Worm (Caenorhabditis elegans): ENCODE results near the gene T26A5.8.

T26A5.8 gene

ce11 chrIII:6462610-6463009 lies at the start of gene T26A5.8:
Gene T26A5.8 (minus strand): TSS chrIII:6462856.
- TF ChIP-seq cog-1 (tag; optimal IDR thresholded peaks at IDR 0.05), result no peak
- TF ChIP-seq T22C8.4 (GFP tag; IDR thresholded peaks at IDR 0.05), result no peak
- no peak for TF ChIP-seq ref-1 (GFP tag; conservative IDR thresholded peaks at IDR 0.05)
- no peak for TF ChIP-seq ztf-23 (GFP tag; IDR thresholded peaks at IDR 0.05)
- TF ChIP-seq flt-1 (GFP tag; IDR thresholded peaks at IDR 0.05), result no peak
- no peak for TF ChIP-seq klf-2 (GFP tag; conservative IDR thresholded peaks at IDR 0.05)
- TF ChIP-seq med-1 (GFP tag; optimal IDR thresholded peaks at IDR 0.05; ENCODE audit: insufficient read depth), result no peak

- no peak for TF ChIP-seq flt-1 (GFP tag; IDR thresholded peaks at IDR 0.05)
Observed at ce11 chrIII:6509301-6509700, 46.6 kb upstream of the T26A5.8 start.

- TF ChIP-seq ztf-23 (GFP tag; IDR thresholded peaks at IDR 0.05), result no peak
- TF ChIP-seq ztf-29 (GFP tag; IDR thresholded peaks at IDR 0.05), result no peak
- TF ChIP-seq tab-1 (GFP tag; IDR thresholded peaks at IDR 0.05), result no peak
- no peak for TF ChIP-seq klf-2 (GFP tag; conservative IDR thresholded peaks at IDR 0.05)
- TF ChIP-seq cog-1 (tag; optimal IDR thresholded peaks at IDR 0.05), result no peak
- no peak for TF ChIP-seq med-1 (GFP tag; optimal IDR thresholded peaks at IDR 0.05; ENCODE audit: insufficient read depth)
Observed at ce11 chrIII:6508327-6508726, 45.7 kb upstream of the T26A5.8 start.

ce11 chrIII:6507832-6508231 lies 45.2 kb upstream of the T26A5.8 start, which contains the start of gene F23F12.12:
Gene F23F12.12 (plus strand): TSS chrIII:6508132.
- TF ChIP-seq T22C8.4 (GFP tag; IDR thresholded peaks at IDR 0.05) (no peak), med-1 (GFP tag; optimal IDR thresholded peaks at IDR 0.05; ENCODE audit: insufficient read depth) (no peak), ztf-23 (GFP tag; IDR thresholded peaks at IDR 0.05) (no peak)

DNA sequence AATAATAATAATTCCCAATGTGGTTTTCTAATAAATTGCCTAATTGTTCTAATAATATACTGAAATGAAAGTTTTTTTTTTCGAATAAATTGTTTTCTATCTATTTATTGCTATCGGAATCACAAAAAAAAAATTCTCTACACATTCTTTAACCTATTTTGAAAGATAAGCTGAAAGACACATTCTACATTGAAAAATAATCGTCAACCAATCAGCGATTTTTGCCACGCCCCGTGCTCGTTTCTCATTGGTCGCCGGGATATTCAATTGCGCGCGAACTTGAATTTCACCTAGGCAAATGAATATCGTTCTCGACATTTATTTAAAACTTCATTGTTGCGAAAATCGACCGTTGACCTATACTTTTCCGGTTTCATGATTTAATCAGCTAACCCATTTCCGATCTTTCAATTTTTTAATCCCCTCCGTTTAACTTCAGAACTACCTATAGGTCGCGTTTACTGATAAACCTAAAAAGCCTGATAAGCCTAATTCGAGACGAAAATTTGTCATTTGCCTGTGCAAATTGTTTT lies 37.4 kb upstream of the T26A5.8 start, which contains the start of gene F23F12.3:
Gene F23F12.3 (plus strand): TSS at position 483 of the 533 bp plus-strand sequence.
- TF ChIP-seq flt-1 (GFP tag; IDR thresholded peaks at IDR 0.05) (no peak), T22C8.4 (GFP tag; IDR thresholded peaks at IDR 0.05) (no peak), cog-1 (tag; optimal IDR thresholded peaks at IDR 0.05) (no peak), ztf-29 (GFP tag; IDR thresholded peaks at IDR 0.05) (no peak), klf-2 (GFP tag; conservative IDR thresholded peaks at IDR 0.05) (no peak), ref-1 (GFP tag; conservative IDR thresholded peaks at IDR 0.05) (no peak), ztf-23 (GFP tag; IDR thresholded peaks at IDR 0.05) (no peak)

DNA sequence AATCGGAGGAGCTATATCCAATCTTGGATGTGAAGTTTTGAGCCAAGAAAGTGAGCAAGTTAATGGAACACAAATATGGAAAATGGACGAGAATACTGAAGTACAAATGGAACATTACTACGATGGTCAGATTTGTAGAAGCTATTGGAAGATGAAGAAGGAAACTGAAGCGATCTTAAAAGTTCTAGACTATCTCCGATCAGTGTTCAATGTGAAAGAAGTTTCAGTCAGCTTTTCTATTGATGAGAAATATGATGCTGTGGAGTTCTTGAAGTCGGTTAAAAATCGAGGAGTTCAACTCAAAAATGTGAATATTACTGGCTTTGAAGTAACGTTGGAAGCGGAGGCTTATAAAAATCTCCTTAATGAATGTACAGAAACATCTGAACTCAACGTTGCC lies 36.4 kb upstream of the T26A5.8 start:
- TF ChIP-seq klf-2 (GFP tag; conservative IDR thresholded peaks at IDR 0.05) (no peak), ztf-29 (GFP tag; IDR thresholded peaks at IDR 0.05) (no peak), T22C8.4 (GFP tag; IDR thresholded peaks at IDR 0.05) (no peak), med-1 (GFP tag; optimal IDR thresholded peaks at IDR 0.05; ENCODE audit: insufficient read depth) (no peak), flt-1 (GFP tag; IDR thresholded peaks at IDR 0.05) (no peak), tab-1 (GFP tag; IDR thresholded peaks at IDR 0.05) (no peak), cog-1 (tag; optimal IDR thresholded peaks at IDR 0.05) (no peak), ref-1 (GFP tag; conservative IDR thresholded peaks at IDR 0.05) (no peak), ztf-23 (GFP tag; IDR thresholded peaks at IDR 0.05) (no peak)

DNA sequence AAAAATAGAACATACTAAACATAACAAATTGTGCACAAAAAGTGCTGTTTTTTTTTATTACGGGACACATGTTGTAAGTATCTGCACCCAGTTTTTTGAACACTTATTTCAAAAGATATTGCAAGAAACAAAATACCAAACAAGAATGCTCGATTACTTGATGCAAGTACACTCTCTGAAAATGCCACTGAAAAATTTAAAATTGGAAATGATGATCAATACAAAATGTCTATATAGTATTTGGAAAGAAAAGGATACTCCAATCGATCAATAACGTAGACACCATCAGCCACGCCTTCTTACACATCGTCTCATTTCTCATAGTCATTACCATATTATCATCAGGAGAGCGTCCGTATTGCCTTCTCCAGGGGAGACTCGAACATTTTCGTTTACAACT lies 35.5 kb upstream of the T26A5.8 start, which contains the start of gene sdz-15:
Gene sdz-15 (plus strand): TSS at position 301 of the 400 bp plus-strand sequence.
- no peak for TF ChIP-seq med-1 (GFP tag; optimal IDR thresholded peaks at IDR 0.05; ENCODE audit: insufficient read depth)
- TF ChIP-seq klf-2 (GFP tag; conservative IDR thresholded peaks at IDR 0.05), result no peak
- TF ChIP-seq T22C8.4 (GFP tag; IDR thresholded peaks at IDR 0.05), result no peak
- TF ChIP-seq ref-1 (GFP tag; conservative IDR thresholded peaks at IDR 0.05), result no peak
- no peak for TF ChIP-seq ztf-23 (GFP tag; IDR thresholded peaks at IDR 0.05)
- no peak for TF ChIP-seq tab-1 (GFP tag; IDR thresholded peaks at IDR 0.05)
- TF ChIP-seq ztf-29 (GFP tag; IDR thresholded peaks at IDR 0.05), result no peak
- no peak for TF ChIP-seq cog-1 (tag; optimal IDR thresholded peaks at IDR 0.05)
- TF ChIP-seq flt-1 (GFP tag; IDR thresholded peaks at IDR 0.05), result no peak

ce11 chrIII:6495191-6495723 lies 32.6 kb upstream of the T26A5.8 start, which contains the start of gene F23F12.13:
Gene F23F12.13 (plus strand): TSS chrIII:6495673.
- TF ChIP-seq cog-1 (tag; optimal IDR thresholded peaks at IDR 0.05) (no peak), klf-2 (GFP tag; conservative IDR thresholded peaks at IDR 0.05) (no peak), flt-1 (GFP tag; IDR thresholded peaks at IDR 0.05) (no peak), ztf-23 (GFP tag; IDR thresholded peaks at IDR 0.05) (no peak), ref-1 (GFP tag; conservative IDR thresholded peaks at IDR 0.05) (no peak), med-1 (GFP tag; optimal IDR thresholded peaks at IDR 0.05; ENCODE audit: insufficient read depth) (no peak), T22C8.4 (GFP tag; IDR thresholded peaks at IDR 0.05) (no peak), tab-1 (GFP tag; IDR thresholded peaks at IDR 0.05) (no peak), ztf-29 (GFP tag; IDR thresholded peaks at IDR 0.05) (no peak)

ce11 chrIII:6492807-6493206 lies 30.2 kb upstream of the T26A5.8 start, which contains the start of gene srb-11:
Gene srb-11 (minus strand): TSS chrIII:6492907.
- TF ChIP-seq T22C8.4 (GFP tag; IDR thresholded peaks at IDR 0.05), result no peak
- no peak for TF ChIP-seq ref-1 (GFP tag; conservative IDR thresholded peaks at IDR 0.05)
- no peak for TF ChIP-seq ztf-29 (GFP tag; IDR thresholded peaks at IDR 0.05)
- TF ChIP-seq klf-2 (GFP tag; conservative IDR thresholded peaks at IDR 0.05), result no peak
- no peak for TF ChIP-seq tab-1 (GFP tag; IDR thresholded peaks at IDR 0.05)
- no peak for TF ChIP-seq med-1 (GFP tag; optimal IDR thresholded peaks at IDR 0.05; ENCODE audit: insufficient read depth)
- TF ChIP-seq cog-1 (tag; optimal IDR thresholded peaks at IDR 0.05), result no peak
- TF ChIP-seq ztf-23 (GFP tag; IDR thresholded peaks at IDR 0.05), result no peak
- TF ChIP-seq flt-1 (GFP tag; IDR thresholded peaks at IDR 0.05), result no peak

ce11 chrIII:6490989-6491388 lies 28.3 kb upstream of the T26A5.8 start:
- TF ChIP-seq klf-2 (GFP tag; conservative IDR thresholded peaks at IDR 0.05) (no peak), ztf-29 (GFP tag; IDR thresholded peaks at IDR 0.05) (no peak), ref-1 (GFP tag; conservative IDR thresholded peaks at IDR 0.05) (no peak), flt-1 (GFP tag; IDR thresholded peaks at IDR 0.05) (no peak), T22C8.4 (GFP tag; IDR thresholded peaks at IDR 0.05) (no peak), cog-1 (tag; optimal IDR thresholded peaks at IDR 0.05) (no peak), tab-1 (GFP tag; IDR thresholded peaks at IDR 0.05) (no peak), ztf-23 (GFP tag; IDR thresholded peaks at IDR 0.05) (no peak), med-1 (GFP tag; optimal IDR thresholded peaks at IDR 0.05; ENCODE audit: insufficient read depth) (no peak)
